Fruit fly (Drosophila melanogaster) whole organism: Measurements from ENCODE around the gene Chpf.

ENCODE experiments used
- CG8478 ChIP-seq: fragments of >200 bp; optimal IDR thresholded peaks from 2 replicates; lab custom pipeline; 2018; ENCODE audit warnings: inconsistent platforms
- Dll ChIP-seq: fragments of >200 bp; optimal IDR thresholded peaks from 2 replicates; lab custom pipeline; 2017
- EcR ChIP-seq, 2 experiments: fragments of >200 bp; optimal IDR thresholded peaks; 2 replicates each; lab custom pipeline; 2017; ENCODE audit warnings: missing biosample characterization in 2 of 2, missing genetic modification characterization in 2 of 2, missing genetic modification reagents in 2 of 2
- pan ChIP-seq: fragments of >200 bp; optimal IDR thresholded peaks from 2 replicates; lab custom pipeline; 2017
- psq ChIP-seq: fragments of >200 bp; optimal IDR thresholded peaks from 2 replicates; lab custom pipeline; 2017
- usp ChIP-seq: fragments of >200 bp; optimal IDR thresholded peaks from 2 replicates; lab custom pipeline; 2017; ENCODE audit warnings: missing biosample characterization, missing genetic modification characterization, mixed read lengths

- TF ChIP-seq psq (lab: Kevin White, UChicago) (no peak), usp (no peak), CG8478 (lab: Kevin White, UChicago) (no peak), pan (lab: Kevin White, UChicago) (no peak), Dll (lab: Kevin White, UChicago) (no peak), EcR (GFP tag; optimal IDR thresholded peaks at IDR 0.05; lab: Kevin White, UChicago) (no peak)
Measured at dm6 chrX:13055228-13055627, 57.0 kb downstream of the Chpf start, which contains the start of gene CG12715.
